Worm (Caenorhabditis elegans): ENCODE measurements around the gene D2007.1.

ce11 chrIII:8142217-8142616, 13.0 kb upstream of the D2007.1 start:
- TF ChIP-seq dao-5 (tag; optimal IDR thresholded peaks at IDR 0.05) (no peak), him-1 (tag; optimal IDR thresholded peaks at IDR 0.05) (no peak), W03F9.2 (tag; optimal IDR thresholded peaks at IDR 0.05) (no peak)

All from whole organism, L4/young adult.